Worm (Caenorhabditis elegans): Measurements from ENCODE around the gene F01G10.6.
A peak's percentile ranks its signal among the peaks of the same experiment; 100 is the strongest.

The F01G10.6 gene

ce11 chrIV:10239045-10239444 lies 11.6 kb upstream of the F01G10.6 start, which contains the start of gene ech-8:
TSS of gene ech-8 (minus strand) at chrIV:10239176.
- TF ChIP-seq ceh-30 (tag; optimal IDR thresholded peaks at IDR 0.05) (no peak), syd-9 (tag; optimal IDR thresholded peaks at IDR 0.05) (no peak), odd-2 (tag; optimal IDR thresholded peaks at IDR 0.05) (no peak), hlh-15 (tag; optimal IDR thresholded peaks at IDR 0.05) (no peak), rnt-1 (tag; optimal IDR thresholded peaks at IDR 0.05) (no peak), ceh-9 (tag; optimal IDR thresholded peaks at IDR 0.05) (no peak), elt-2 (tag; optimal IDR thresholded peaks at IDR 0.05) (peak; percentile 44), ama-1 (optimal IDR thresholded peaks at IDR 0.05) (no peak)

- TF ChIP-seq ets-4 (tag; optimal IDR thresholded peaks at IDR 0.05) (no peak), pros-1 (tag; optimal IDR thresholded peaks at IDR 0.05) (no peak), ceh-19 (GFP tag; optimal IDR thresholded peaks at IDR 0.05) (no peak), hlh-6 (tag; optimal IDR thresholded peaks at IDR 0.05) (no peak), unc-86 (tag; optimal IDR thresholded peaks at IDR 0.05) (no peak), hlh-15 (tag; optimal IDR thresholded peaks at IDR 0.05) (no peak), ceh-18 (tag; optimal IDR thresholded peaks at IDR 0.05) (no peak), unc-3 (GFP tag; conservative IDR thresholded peaks at IDR 0.05) (no peak), unc-3 (tag; optimal IDR thresholded peaks at IDR 0.05) (no peak), pqm-1 (tag; optimal IDR thresholded peaks at IDR 0.05) (no peak), pag-3 (tag; optimal IDR thresholded peaks at IDR 0.05; ENCODE audit: borderline replicate concordance) (no peak)
Measured at ce11 chrIV:10236106-10236505, 8.7 kb upstream of the F01G10.6 start.

- no peak for TF ChIP-seq T23F11.4 (GFP tag; optimal IDR thresholded peaks at IDR 0.05)
Measured at ce11 chrIV:10235279-10235829, 7.9 kb upstream of the F01G10.6 start, which contains the start of gene ech-9. TSS of gene ech-9 (minus strand) at chrIV:10235329.

- TF ChIP-seq hlh-6 (tag; optimal IDR thresholded peaks at IDR 0.05): no peak
- no peak for TF ChIP-seq ceh-31 (tag; optimal IDR thresholded peaks at IDR 0.05)
- TF ChIP-seq F13H6.1 (tag; optimal IDR thresholded peaks at IDR 0.05): no peak
- no peak for TF ChIP-seq rnt-1 (tag; optimal IDR thresholded peaks at IDR 0.05)
- no peak for TF ChIP-seq unc-3 (GFP tag; conservative IDR thresholded peaks at IDR 0.05)
- no peak for TF ChIP-seq unc-3 (tag; optimal IDR thresholded peaks at IDR 0.05)
- TF ChIP-seq dmd-4 (tag; optimal IDR thresholded peaks at IDR 0.05; ENCODE audit: borderline replicate concordance): no peak
- no peak for TF ChIP-seq syd-9 (tag; optimal IDR thresholded peaks at IDR 0.05)
- TF ChIP-seq ceh-9 (tag; optimal IDR thresholded peaks at IDR 0.05): no peak
- TF ChIP-seq ceh-18 (tag; optimal IDR thresholded peaks at IDR 0.05): no peak
- TF ChIP-seq ceh-48 (tag; optimal IDR thresholded peaks at IDR 0.05): no peak
- no peak for TF ChIP-seq odd-2 (tag; optimal IDR thresholded peaks at IDR 0.05)
- no peak for TF ChIP-seq ahr-1 (tag; optimal IDR thresholded peaks at IDR 0.05)
- no peak for TF ChIP-seq ceh-30 (tag; optimal IDR thresholded peaks at IDR 0.05)
- no peak for TF ChIP-seq pat-9 (tag; optimal IDR thresholded peaks at IDR 0.05)
- no peak for TF ChIP-seq pax-1 (tag; optimal IDR thresholded peaks at IDR 0.05)
- TF ChIP-seq dve-1 (tag; optimal IDR thresholded peaks at IDR 0.05): no peak
- no peak for TF ChIP-seq zip-5 (tag; optimal IDR thresholded peaks at IDR 0.05)
- TF ChIP-seq unc-86 (tag; optimal IDR thresholded peaks at IDR 0.05): no peak
- TF ChIP-seq mec-3 (tag; optimal IDR thresholded peaks at IDR 0.05; ENCODE audit: borderline replicate concordance): no peak
Measured at ce11 chrIV:10232456-10232855, 5.0 kb upstream of the F01G10.6 start, which contains the start of gene F01G10.4. TSS of gene F01G10.4 (minus strand) at chrIV:10232556.

- no peak for TF ChIP-seq pha-2 (tag; optimal IDR thresholded peaks at IDR 0.05)
- TF ChIP-seq ceh-24 (tag; optimal IDR thresholded peaks at IDR 0.05): no peak
- no peak for TF ChIP-seq ceh-22 (tag; optimal IDR thresholded peaks at IDR 0.05)
- no peak for TF ChIP-seq ceh-30 (tag; optimal IDR thresholded peaks at IDR 0.05)
- no peak for TF ChIP-seq hlh-8 (tag; optimal IDR thresholded peaks at IDR 0.05)
- TF ChIP-seq madf-2 (tag; optimal IDR thresholded peaks at IDR 0.05): no peak
- TF ChIP-seq unc-3 (GFP tag; conservative IDR thresholded peaks at IDR 0.05): no peak
- TF ChIP-seq unc-3 (tag; optimal IDR thresholded peaks at IDR 0.05): no peak
- TF ChIP-seq rnt-1 (tag; optimal IDR thresholded peaks at IDR 0.05): no peak
- TF ChIP-seq ceh-19 (GFP tag; optimal IDR thresholded peaks at IDR 0.05): no peak
- no peak for TF ChIP-seq ceh-14 (tag; optimal IDR thresholded peaks at IDR 0.05)
- no peak for TF ChIP-seq hlh-15 (tag; optimal IDR thresholded peaks at IDR 0.05)
- TF ChIP-seq K02D7.2 (tag; optimal IDR thresholded peaks at IDR 0.05): no peak
- TF ChIP-seq gmeb-2 (tag; optimal IDR thresholded peaks at IDR 0.05): no peak
- no peak for TF ChIP-seq nfya-1 (tag; optimal IDR thresholded peaks at IDR 0.05)
Measured at ce11 chrIV:10230971-10231370, 3.5 kb upstream of the F01G10.6 start, which contains the start of gene F01G10.5. TSS of gene F01G10.5 (minus strand) at chrIV:10231071.

Measured in whole organism, late embryonic.